Worm (Caenorhabditis elegans) whole organism, L2 larva: ENCODE results near the gene sup-12.

ENCODE experiments used
- C34F6.9 ChIP-seq: fragments of 150-350 bp; optimal IDR thresholded peaks from 2 replicates; lab custom pipeline; 2014; ENCODE audit warnings: missing biosample characterization, missing genetic modification characterization
- F13H6.1 ChIP-seq: sonication (generic microtip); optimal IDR thresholded peaks from 2 replicates; lab custom pipeline; 2016; ENCODE audit warnings: missing genetic modification characterization, missing compliant biosample characterization
- R02D3.7 ChIP-seq: fragments of 150-350 bp; optimal IDR thresholded peaks from 2 replicates; lab custom pipeline; 2014; ENCODE audit warnings: missing biosample characterization, missing genetic modification characterization
- ZK546.5 ChIP-seq: sonication (generic microtip); optimal IDR thresholded peaks from 2 replicates; lab custom pipeline; 2017; ENCODE audit warnings: missing biosample characterization, missing genetic modification characterization
- blmp-1 ChIP-seq: sonication (generic microtip); optimal IDR thresholded peaks from 2 replicates; lab custom pipeline; 2017; ENCODE audit warnings: missing genetic modification characterization, mild to moderate bottlenecking, missing compliant biosample characterization, antibody characterized with exemption, moderate library complexity; ENCODE audit not compliant: insufficient read depth
- ceh-82 ChIP-seq: fragments of 150-350 bp; optimal IDR thresholded peaks from 2 replicates; lab custom pipeline; 2014; ENCODE audit warnings: missing biosample characterization, missing genetic modification characterization
- crh-2 ChIP-seq: sonication (generic microtip); optimal IDR thresholded peaks from 2 replicates; lab custom pipeline; 2017; ENCODE audit warnings: missing biosample characterization, missing genetic modification characterization
- dmd-4 ChIP-seq: sonication (generic microtip); optimal IDR thresholded peaks from 2 replicates; lab custom pipeline; 2017; ENCODE audit warnings: missing biosample characterization, missing genetic modification characterization
- egl-27 ChIP-seq: sonication (generic microtip); optimal IDR thresholded peaks from 3 replicates; lab custom pipeline; 2017; ENCODE audit warnings: missing biosample characterization, missing genetic modification reagents, missing genetic modification characterization
- elt-3 ChIP-seq: sonication (generic microtip); optimal IDR thresholded peaks from 2 replicates; lab custom pipeline; 2017; ENCODE audit warnings: missing biosample characterization, missing genetic modification characterization
- fos-1 ChIP-seq: fragments of 150-350 bp; optimal IDR thresholded peaks from 2 replicates; lab custom pipeline; 2014; ENCODE audit warnings: missing biosample characterization, missing genetic modification characterization
- gmeb-1 ChIP-seq: fragments of 150-350 bp; optimal IDR thresholded peaks from 2 replicates; lab custom pipeline; 2014; ENCODE audit warnings: missing biosample characterization, missing genetic modification characterization
- lin-11 ChIP-seq: fragments of 150-350 bp; sonication (generic microtip); optimal IDR thresholded peaks from 2 replicates; lab custom pipeline; 2014; ENCODE audit warnings: missing biosample characterization, missing genetic modification characterization, inconsistent platforms, mixed read lengths
- lin-13 ChIP-seq: fragments of 150-350 bp; optimal IDR thresholded peaks from 2 replicates; lab custom pipeline; 2014; ENCODE audit warnings: missing biosample characterization, missing genetic modification reagents, missing genetic modification characterization
- lin-39 ChIP-seq: fragments of 150-350 bp; optimal IDR thresholded peaks from 2 replicates; lab custom pipeline; 2014; ENCODE audit warnings: missing biosample characterization, missing genetic modification reagents, missing genetic modification characterization
- lsy-2 ChIP-seq, 2 experiments: fragments of 150-350 bp in 1 of 2; sonication (generic microtip) in 1 of 2; optimal IDR thresholded peaks; 2 replicates each; lab custom pipeline; 2014 to 2017; ENCODE audit warnings: missing biosample characterization in 2 of 2, missing genetic modification characterization in 2 of 2
- mab-5 ChIP-seq: fragments of 150-350 bp; optimal IDR thresholded peaks from 2 replicates; lab custom pipeline; 2014; ENCODE audit warnings: missing biosample characterization, missing genetic modification characterization
- mdl-1 ChIP-seq, 2 experiments: fragments of 150-350 bp in 1 of 2; sonication (generic microtip) in 1 of 2; optimal IDR thresholded peaks; 2 replicates each; lab custom pipeline; 2017; ENCODE audit warnings: missing biosample characterization in 2 of 2, missing genetic modification characterization in 2 of 2
- nhr-10 ChIP-seq: sonication (generic microtip); optimal IDR thresholded peaks from 2 replicates; lab custom pipeline; 2017; ENCODE audit warnings: missing biosample characterization, missing genetic modification characterization
- nhr-11 ChIP-seq: fragments of 150-350 bp; optimal IDR thresholded peaks from 2 replicates; lab custom pipeline; 2014; ENCODE audit warnings: missing biosample characterization, missing genetic modification characterization
- nhr-129 ChIP-seq: fragments of 150-350 bp; optimal IDR thresholded peaks from 2 replicates; lab custom pipeline; 2014; ENCODE audit warnings: missing biosample characterization, missing genetic modification characterization
- nhr-23 ChIP-seq: fragments of 150-350 bp; optimal IDR thresholded peaks from 2 replicates; lab custom pipeline; 2014; ENCODE audit warnings: missing biosample characterization, missing genetic modification reagents, missing genetic modification characterization
- nhr-237 ChIP-seq: fragments of 150-350 bp; optimal IDR thresholded peaks from 2 replicates; lab custom pipeline; 2014; ENCODE audit warnings: missing biosample characterization, missing genetic modification characterization
- nhr-25 ChIP-seq: fragments of 150-350 bp; sonication (generic microtip); optimal IDR thresholded peaks from 3 replicates; lab custom pipeline; 2014; ENCODE audit warnings: missing biosample characterization, missing genetic modification characterization
- peb-1 ChIP-seq: fragments of 150-350 bp; optimal IDR thresholded peaks from 2 replicates; lab custom pipeline; 2014; ENCODE audit warnings: missing biosample characterization, missing genetic modification characterization
- sma-3 ChIP-seq: sonication (generic microtip); optimal IDR thresholded peaks from 2 replicates; lab custom pipeline; 2016; ENCODE audit warnings: missing genetic modification reagents, missing genetic modification characterization, missing compliant biosample characterization
- snpc-4 ChIP-seq: fragments of 150-350 bp; optimal IDR thresholded peaks from 2 replicates; lab custom pipeline; 2014; ENCODE audit warnings: missing biosample characterization, missing genetic modification characterization
- unc-39 ChIP-seq: fragments of 150-350 bp; optimal IDR thresholded peaks from 2 replicates; lab custom pipeline; 2014; ENCODE audit warnings: missing biosample characterization, missing genetic modification characterization
- unc-62 ChIP-seq: fragments of 150-350 bp; optimal IDR thresholded peaks from 2 replicates; lab custom pipeline; 2014; ENCODE audit warnings: missing biosample characterization, missing genetic modification reagents, missing genetic modification characterization
- zag-1 ChIP-seq: fragments of 150-350 bp; optimal IDR thresholded peaks from 2 replicates; lab custom pipeline; 2014; ENCODE audit warnings: missing biosample characterization, missing genetic modification characterization
- ztf-1 ChIP-seq: fragments of 200-800 bp; sonication (Bioruptor generic); conservative IDR thresholded peaks from 2 replicates; pipeline ENCODE4 v1.3.6; 2022; ENCODE audit warnings: missing genetic modification characterization, missing compliant biosample characterization

sup-12 gene

ce11 chrX:3867760-3868159, 36.6 kb upstream of the sup-12 start:
- no peak for TF ChIP-seq nhr-237 (tag; lab: Kevin White, UChicago)
- no peak for TF ChIP-seq lsy-2 (tag; optimal IDR thresholded peaks at IDR 0.05; lab: Kevin White, UChicago)
- no peak for TF ChIP-seq nhr-129 (tag; lab: Kevin White, UChicago)
- TF ChIP-seq blmp-1, result peak; percentile 6
- TF ChIP-seq lin-39 (tag; lab: Kevin White, UChicago), result no peak
- TF ChIP-seq crh-2 (tag; lab: Kevin White, UChicago), result no peak
- no peak for TF ChIP-seq gmeb-1 (tag; lab: Kevin White, UChicago)
- no peak for TF ChIP-seq peb-1 (tag; lab: Kevin White, UChicago)
- TF ChIP-seq snpc-4 (tag; lab: Kevin White, UChicago), result no peak
- no peak for TF ChIP-seq lin-11 (tag; lab: Kevin White, UChicago)
- no peak for TF ChIP-seq nhr-10 (tag; lab: Kevin White, UChicago)
- TF ChIP-seq nhr-25 (tag; lab: Kevin White, UChicago), result peak; percentile 45
- no peak for TF ChIP-seq mab-5 (tag; lab: Kevin White, UChicago)
- TF ChIP-seq ceh-82 (tag; lab: Kevin White, UChicago), result no peak
- TF ChIP-seq mdl-1 (tag; optimal IDR thresholded peaks at IDR 0.05; lab: Kevin White, UChicago), result no peak
- no peak for TF ChIP-seq ZK546.5

DNA sequence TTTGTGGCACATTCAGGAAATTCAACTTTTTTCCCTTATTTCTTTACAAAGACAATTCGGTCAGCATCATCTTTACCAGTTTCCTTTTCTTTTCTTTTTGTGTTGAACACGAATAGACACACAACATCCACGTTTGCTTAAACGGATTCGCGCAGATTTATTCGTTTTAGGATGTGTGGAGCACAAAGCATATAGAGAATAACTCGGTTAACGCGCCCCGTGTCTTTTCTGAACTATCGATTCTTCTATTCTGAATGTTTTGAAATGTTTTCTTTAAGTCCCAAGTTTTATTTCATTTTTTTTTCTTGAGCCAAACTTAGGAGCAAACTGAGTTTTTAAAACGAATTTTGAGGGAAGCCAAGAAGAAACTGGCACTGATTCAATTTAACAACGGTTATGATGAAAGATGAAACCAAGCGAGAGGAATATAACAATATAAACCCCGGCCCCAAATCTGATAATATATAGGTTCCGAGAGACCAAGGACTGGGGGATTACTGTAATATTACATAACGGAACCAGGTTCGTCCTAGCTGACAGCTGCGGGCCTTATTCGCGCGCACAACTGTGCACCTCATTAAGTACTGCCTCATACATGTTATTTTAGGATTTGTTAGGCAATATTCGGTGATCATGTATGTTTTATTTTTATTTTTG, 32.7 kb upstream of the sup-12 start:
- TF ChIP-seq elt-3 (tag; lab: Kevin White, UChicago) (no peak), zag-1 (peak; percentile 29), nhr-25 (tag; lab: Kevin White, UChicago) (no peak)

- TF ChIP-seq peb-1 (tag; lab: Kevin White, UChicago) (no peak), crh-2 (tag; lab: Kevin White, UChicago) (no peak), nhr-237 (tag; lab: Kevin White, UChicago) (no peak), F13H6.1 (no peak), unc-62 (GFP tag; lab: Kevin White, UChicago) (no peak)
Observed at ce11 chrX:3873445-3873844, 30.9 kb upstream of the sup-12 start, which contains the start of gene lim-4. Gene lim-4 (minus strand): TSS chrX:3873545.

- no peak for TF ChIP-seq mdl-1 (tag; optimal IDR thresholded peaks at IDR 0.05; lab: Kevin White, UChicago)
- no peak for TF ChIP-seq fos-1
- TF ChIP-seq R02D3.7 (tag; lab: Kevin White, UChicago), result no peak
- TF ChIP-seq lin-13 (GFP tag; lab: Kevin White, UChicago), result no peak
- TF ChIP-seq nhr-25 (tag; lab: Kevin White, UChicago), result no peak
- TF ChIP-seq lin-39 (tag; lab: Kevin White, UChicago), result no peak
Observed at ce11 chrX:3875714-3876113, 28.7 kb upstream of the sup-12 start.

DNA sequence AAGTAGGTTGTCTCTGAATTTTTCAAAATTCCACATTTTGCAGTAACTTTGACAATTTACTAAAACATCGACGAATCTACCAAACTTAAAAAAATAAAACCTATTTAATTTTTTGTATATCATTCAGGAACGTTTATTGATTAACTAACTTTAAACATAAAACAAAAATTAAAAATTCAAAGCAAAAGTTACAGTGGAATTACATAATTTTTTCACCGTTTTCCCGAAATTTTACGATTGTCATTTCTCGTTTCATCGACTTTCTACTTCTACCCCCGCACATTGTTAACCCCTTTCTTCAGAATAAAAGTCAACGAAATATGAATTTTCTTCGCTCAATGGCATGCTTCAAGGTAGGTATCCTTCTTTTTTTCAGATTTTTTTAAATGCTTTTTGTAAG, 26.2 kb upstream of the sup-12 start, which contains the start of gene F47F2.1:
TSS of gene F47F2.1 (plus strand) at position 301 of the 400 bp plus-strand sequence.
- no peak for TF ChIP-seq C34F6.9

- TF ChIP-seq unc-39 (tag; lab: Kevin White, UChicago) (no peak), blmp-1 (no peak), snpc-4 (tag; lab: Kevin White, UChicago) (no peak), nhr-10 (tag; lab: Kevin White, UChicago) (no peak), egl-27 (no peak), lin-11 (tag; lab: Kevin White, UChicago) (no peak), dmd-4 (tag; lab: Kevin White, UChicago) (no peak), sma-3 (no peak)
Observed at ce11 chrX:3887595-3887994, 16.8 kb upstream of the sup-12 start.

DNA sequence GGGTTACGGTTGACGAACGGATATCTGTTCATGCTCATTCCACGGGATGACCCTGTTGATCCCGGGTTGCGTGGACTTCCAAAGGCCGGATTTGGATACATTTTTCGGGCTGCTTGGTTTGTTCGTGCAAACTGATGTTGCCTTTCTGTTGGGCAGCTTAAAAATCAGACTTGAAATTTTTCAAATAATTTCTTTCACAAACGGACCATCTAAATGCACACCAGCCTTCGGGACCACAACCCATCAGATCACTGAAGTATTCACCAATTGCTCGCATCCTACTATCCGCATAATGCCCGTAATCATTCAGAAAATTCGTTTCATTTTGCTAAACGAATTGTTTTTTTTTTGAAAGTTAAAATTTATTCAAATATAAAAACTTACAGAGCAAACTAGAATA, 8.8 kb upstream of the sup-12 start, which contains the start of gene F47F2.3:
TSS of gene F47F2.3 (minus strand) at position 101 of the 400 bp plus-strand sequence.
- TF ChIP-seq mdl-1 (tag; optimal IDR thresholded peaks at IDR 0.05; lab: Kevin White, UChicago) (no peak), nhr-237 (tag; lab: Kevin White, UChicago) (no peak), nhr-11 (tag; lab: Kevin White, UChicago) (no peak), nhr-23 (tag; lab: Kevin White, UChicago) (no peak), dmd-4 (tag; lab: Kevin White, UChicago) (no peak), ceh-82 (tag; lab: Kevin White, UChicago) (no peak), sma-3 (no peak), nhr-25 (tag; lab: Kevin White, UChicago) (no peak), blmp-1 (no peak), F13H6.1 (no peak), ztf-1 (GFP tag; lab: Robert Waterston, UW) (no peak), unc-62 (GFP tag; lab: Kevin White, UChicago) (no peak), R02D3.7 (tag; lab: Kevin White, UChicago) (no peak), unc-39 (tag; lab: Kevin White, UChicago) (no peak), mab-5 (tag; lab: Kevin White, UChicago) (no peak), ZK546.5 (no peak), gmeb-1 (tag; lab: Kevin White, UChicago) (no peak), lin-11 (tag; lab: Kevin White, UChicago) (no peak), zag-1 (no peak)
